Worm (Caenorhabditis elegans) whole organism, L1 larva: ENCODE data around the gene cpar-1.

Experiments
- C16A3.4 ChIP-seq: fragments of 150-350 bp; optimal IDR thresholded peaks from 2 replicates; lab custom pipeline; 2014; ENCODE audit warnings: missing biosample characterization, missing genetic modification characterization
- ceh-88 ChIP-seq: fragments of 200-800 bp; sonication (Bioruptor generic); IDR thresholded peaks from 2 replicates; pipeline ENCODE4 v1.3.6; 2022; ENCODE audit warnings: missing genetic modification characterization, missing compliant biosample characterization
- egl-13 ChIP-seq: sonication (generic microtip); optimal IDR thresholded peaks from 2 replicates; lab custom pipeline; 2016; ENCODE audit warnings: missing genotype, missing genetic modification reagents, missing genetic modification characterization, missing compliant biosample characterization
- lin-13 ChIP-seq: fragments of 150-350 bp; optimal IDR thresholded peaks from 2 replicates; lab custom pipeline; 2014; ENCODE audit warnings: missing biosample characterization, missing genetic modification reagents, missing genetic modification characterization
- nhr-237 ChIP-seq: fragments of 150-350 bp; optimal IDR thresholded peaks from 2 replicates; lab custom pipeline; 2014; ENCODE audit warnings: missing biosample characterization, missing genetic modification characterization

DNA sequence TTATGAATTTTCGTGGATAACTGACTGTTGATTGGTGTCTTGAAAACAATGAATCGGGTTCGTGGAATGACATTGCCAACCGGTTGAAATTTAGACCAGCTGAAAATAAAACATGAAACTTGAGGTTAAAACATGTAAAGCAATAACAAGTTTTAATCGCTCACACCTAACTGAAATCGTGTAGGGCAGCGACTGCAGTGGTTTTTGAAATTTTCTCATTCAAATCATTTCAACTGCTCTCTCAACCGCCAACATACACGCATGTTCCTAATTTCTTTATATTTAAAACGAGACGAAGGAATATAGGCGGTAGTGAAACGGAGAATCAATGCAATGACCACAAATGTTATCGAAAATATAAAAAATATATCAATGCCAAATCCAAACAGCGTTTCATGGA is 9.0 kb downstream of the cpar-1 start:
- TF ChIP-seq egl-13 (no peak), nhr-237 (tag; lab: Kevin White, UChicago) (no peak), lin-13 (GFP tag; lab: Kevin White, UChicago) (no peak), ceh-88 (no peak), C16A3.4 (tag; lab: Kevin White, UChicago) (no peak)
